Fruit fly (Drosophila melanogaster): ENCODE data around the gene aay.

The aay gene

DNA sequence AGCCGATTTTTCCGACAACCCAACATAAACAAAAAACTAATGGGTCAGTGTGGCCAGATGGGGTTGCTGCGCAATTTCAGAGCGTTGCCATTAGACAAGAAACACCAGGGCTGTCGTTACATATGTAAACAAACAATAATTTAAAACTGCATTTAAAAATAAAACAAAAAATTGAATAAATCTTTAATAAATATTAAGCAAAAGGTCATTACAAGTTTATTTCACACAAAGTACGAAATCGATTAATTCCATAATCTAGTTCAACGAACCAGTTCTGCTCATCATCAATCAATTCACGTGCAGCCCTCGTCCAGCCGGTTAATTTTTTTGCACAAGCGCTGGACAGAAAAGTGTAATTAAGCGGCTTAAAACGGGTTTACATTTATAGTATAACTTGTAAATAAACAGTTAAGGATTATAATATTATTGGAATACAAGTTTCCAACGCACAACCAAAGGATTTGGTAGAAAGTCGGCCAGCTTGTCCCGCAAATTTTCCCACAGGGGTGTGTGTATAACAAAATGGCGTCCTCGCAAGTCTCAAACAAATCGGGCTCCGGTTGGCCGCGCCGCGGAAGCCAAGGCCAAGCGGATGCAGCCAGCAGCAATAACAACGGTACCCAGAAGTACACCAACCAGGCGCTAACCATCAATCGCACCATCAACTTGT, 12.2 kb upstream of the aay start, which contains the start of the genes CG4022 and Cpsf5 (continued):
- TF ChIP-seq HLHmδ (GFP tag; optimal IDR thresholded peaks at IDR 0.05) (no peak), Gsc (GFP tag; IDR thresholded peaks at IDR 0.05) (no peak), CG14667 (GFP tag; IDR thresholded peaks at IDR 0.05) (peak; percentile 68), CG1603 (tag; optimal IDR thresholded peaks at IDR 0.05) (peak; percentile 64), CG13894 (tag; optimal IDR thresholded peaks at IDR 0.05) (no peak), CG11456 (GFP tag; IDR thresholded peaks at IDR 0.05) (peak; percentile 78; the same call in 2 of the 3 replicates), ci (GFP tag; IDR thresholded peaks at IDR 0.05) (peak; percentile 90), sqz (GFP tag; optimal IDR thresholded peaks at IDR 0.05) (peak; percentile 84), HHEX (GFP tag; optimal IDR thresholded peaks at IDR 0.05) (peak; percentile 69), NC2β (GFP tag; optimal IDR thresholded peaks at IDR 0.05) (peak; percentile 44), ap (GFP tag; IDR thresholded peaks at IDR 0.05) (peak; percentile 56), oc (tag; optimal IDR thresholded peaks at IDR 0.05) (peak; percentile 63), CG17912 (GFP tag; optimal IDR thresholded peaks at IDR 0.05) (peak; percentile 56), Adf1 (GFP tag; IDR thresholded peaks at IDR 0.05) (peak; percentile 61; the same call in 1 of the 2 replicates), croc (GFP tag; conservative IDR thresholded peaks at IDR 0.05) (peak; percentile 73), CG2875 (GFP tag; optimal IDR thresholded peaks at IDR 0.05) (peak; percentile 47), fd3F (GFP tag; optimal IDR thresholded peaks at IDR 0.05) (peak; percentile 87), Antp (GFP tag; optimal IDR thresholded peaks at IDR 0.05) (peak; percentile 48), otp (GFP tag; IDR thresholded peaks at IDR 0.05) (peak; percentile 74; the same call in 1 of the 3 replicates), CG15479 (GFP tag; optimal IDR thresholded peaks at IDR 0.05) (peak; percentile 66), Sox102F (GFP tag; optimal IDR thresholded peaks at IDR 0.05) (peak; percentile 82), Scr (GFP tag; IDR thresholded peaks at IDR 0.05; ENCODE audit: partially characterized antibody) (peak; percentile 41; the same call in 1 of the 2 replicates), CG1024 (GFP tag; IDR thresholded peaks at IDR 0.05) (peak; percentile 66), grau (tag; optimal IDR thresholded peaks at IDR 0.05) (peak; percentile 86), Hand (GFP tag; optimal IDR thresholded peaks at IDR 0.05) (peak; percentile 55), CG12219 (GFP tag; optimal IDR thresholded peaks at IDR 0.05) (peak; percentile 69), CG1647 (GFP tag; optimal IDR thresholded peaks at IDR 0.05) (peak; percentile 53), Mes4 (GFP tag; optimal IDR thresholded peaks at IDR 0.05) (peak; percentile 32), CG15011 (GFP tag; optimal IDR thresholded peaks at IDR 0.05) (peak; percentile 29), Med (GFP tag) (peak; percentile 92), CG8388 (GFP tag; optimal IDR thresholded peaks at IDR 0.05) (peak; percentile 78), ato (GFP tag; IDR thresholded peaks at IDR 0.05; ENCODE audit: partially characterized antibody) (no peak), rib (GFP tag; IDR thresholded peaks at IDR 0.05) (peak; percentile 89; the same call in 1 of the 2 replicates), CG2120 (GFP tag; optimal IDR thresholded peaks at IDR 0.05) (peak; percentile 89), mld (GFP tag; IDR thresholded peaks at IDR 0.05; ENCODE audit: partially characterized antibody) (no peak), Hey (tag; optimal IDR thresholded peaks at IDR 0.05) (no peak), lilli (GFP tag; optimal IDR thresholded peaks at IDR 0.05) (peak; percentile 90), CG6854 (GFP tag; optimal IDR thresholded peaks at IDR 0.05) (no peak), CG14860 (GFP tag; IDR thresholded peaks at IDR 0.05; ENCODE audit: partially characterized antibody) (no peak), CG13424 (tag; optimal IDR thresholded peaks at IDR 0.05) (peak; percentile 92), MTF-1 (GFP tag; optimal IDR thresholded peaks at IDR 0.05; ENCODE audit: borderline replicate concordance) (no peak), z (GFP tag; IDR thresholded peaks at IDR 0.05) (no peak), odd (GFP tag; optimal IDR thresholded peaks at IDR 0.05) (peak; percentile 57), scrt (GFP tag; optimal IDR thresholded peaks at IDR 0.05) (peak; percentile 66), Tbp (GFP tag; optimal IDR thresholded peaks at IDR 0.05) (no peak), Sin3A (optimal IDR thresholded peaks at IDR 0.05) (peak; percentile 77), CG11247 (GFP tag; IDR thresholded peaks at IDR 0.05) (peak; percentile 70), fd96Cb (tag; optimal IDR thresholded peaks at IDR 0.05) (peak; percentile 68), CG32767 (GFP tag; IDR thresholded peaks at IDR 0.05) (peak; percentile 91)

All from whole organism, embryonic.